Fruit fly (Drosophila melanogaster) whole organism, adult: Measurements from ENCODE around the gene Syp.
A peak's percentile ranks its signal among the peaks of the same experiment; 100 is the strongest.

Experiments used
- CG11617 ChIP-seq: fragments of 200-800 bp; sonication (Bioruptor generic); optimal IDR thresholded peaks from 2 replicates; lab custom pipeline; 2017; ENCODE audit warnings: mild to moderate bottlenecking, missing biosample characterization, missing genetic modification reagents, missing genetic modification characterization
- CG12768 ChIP-seq: fragments of 200-800 bp; sonication (Bioruptor generic); optimal IDR thresholded peaks from 2 replicates; lab custom pipeline; 2017; ENCODE audit warnings: missing biosample characterization, missing genetic modification characterization, mild to moderate bottlenecking, moderate library complexity, missing genetic modification reagents
- CG14711 ChIP-seq: fragments of 200-800 bp; sonication (Bioruptor generic); optimal IDR thresholded peaks from 2 replicates; lab custom pipeline; 2018; ENCODE audit warnings: missing biosample characterization, mild to moderate bottlenecking, missing genetic modification characterization, moderate library complexity
- CG1620 ChIP-seq: fragments of 200-800 bp; sonication (Bioruptor generic); optimal IDR thresholded peaks from 2 replicates; lab custom pipeline; 2016; ENCODE audit warnings: missing biosample characterization, missing genetic modification characterization
- CG33017 ChIP-seq: fragments of 200-800 bp; sonication (Bioruptor generic); optimal IDR thresholded peaks from 2 replicates; lab custom pipeline; 2018; ENCODE audit warnings: missing biosample characterization, mild to moderate bottlenecking, missing genetic modification characterization, moderate library complexity
- CG5204 ChIP-seq: fragments of 200-800 bp; sonication (Bioruptor generic); optimal IDR thresholded peaks from 2 replicates; lab custom pipeline; 2016; ENCODE audit warnings: missing biosample characterization, missing genetic modification characterization
- CG7045 ChIP-seq: fragments of 200-800 bp; sonication (Bioruptor generic); optimal IDR thresholded peaks from 2 replicates; lab custom pipeline; 2017; ENCODE audit warnings: missing biosample characterization, mild to moderate bottlenecking, missing genetic modification characterization
- CG7101 ChIP-seq: fragments of 200-800 bp; sonication (Bioruptor generic); optimal IDR thresholded peaks from 2 replicates; lab custom pipeline; 2018; ENCODE audit warnings: missing biosample characterization, mild to moderate bottlenecking, missing genetic modification characterization, moderate library complexity
- Clk ChIP-seq: fragments of 200-800 bp; sonication (Bioruptor generic); optimal IDR thresholded peaks from 2 replicates; lab custom pipeline; 2017; ENCODE audit warnings: missing biosample characterization, missing genetic modification characterization
- Crg-1 ChIP-seq: fragments of 200-800 bp; sonication (Bioruptor generic); optimal IDR thresholded peaks from 2 replicates; lab custom pipeline; 2016; ENCODE audit warnings: missing biosample characterization, missing genetic modification characterization
- Hr96 ChIP-seq: fragments of 200-800 bp; sonication (Bioruptor generic); optimal IDR thresholded peaks from 2 replicates; lab custom pipeline; 2016; ENCODE audit warnings: missing biosample characterization, missing genetic modification characterization
- Mnt ChIP-seq: fragments of 200-800 bp; sonication (Bioruptor generic); optimal IDR thresholded peaks from 2 replicates; lab custom pipeline; 2016; ENCODE audit warnings: missing biosample characterization, mild to moderate bottlenecking, missing genetic modification characterization
- bab1 ChIP-seq: fragments of 200-800 bp; sonication (Bioruptor generic); optimal IDR thresholded peaks from 3 replicates; lab custom pipeline; 2019; ENCODE audit warnings: missing biosample characterization, mild to moderate bottlenecking, missing genetic modification characterization, moderate library complexity
- cic ChIP-seq: fragments of 200-800 bp; sonication (Bioruptor generic); optimal IDR thresholded peaks from 2 replicates; lab custom pipeline; 2017; ENCODE audit warnings: missing biosample characterization, mild to moderate bottlenecking, missing genetic modification characterization, moderate library complexity
- cnc ChIP-seq, 2 experiments: fragments of >200 bp; optimal IDR thresholded peaks; 2 replicates each; lab custom pipeline; 2017
- kay ChIP-seq: fragments of 200-800 bp; sonication (Bioruptor generic); peaks from one replicate; lab custom pipeline; 2016; ENCODE audit warnings: missing biosample characterization, missing genetic modification characterization, borderline replicate concordance
- ovo ChIP-seq: fragments of 200-800 bp; sonication (Bioruptor generic); optimal IDR thresholded peaks from 2 replicates; lab custom pipeline; 2016; ENCODE audit warnings: missing biosample characterization, missing genetic modification characterization
- pad ChIP-seq: fragments of 200-800 bp; sonication (Bioruptor generic); optimal IDR thresholded peaks from 3 replicates; lab custom pipeline; 2017; ENCODE audit warnings: missing biosample characterization, missing genetic modification characterization, mild to moderate bottlenecking, moderate library complexity, missing genetic modification reagents
- tj ChIP-seq: fragments of 200-800 bp; sonication (Bioruptor generic); optimal IDR thresholded peaks from 3 replicates; lab custom pipeline; 2017; ENCODE audit warnings: missing biosample characterization, mild to moderate bottlenecking, missing genetic modification characterization, moderate library complexity
- toe ChIP-seq: fragments of 200-800 bp; sonication (Bioruptor generic); optimal IDR thresholded peaks from 2 replicates; lab custom pipeline; 2016; ENCODE audit warnings: missing biosample characterization, missing genetic modification characterization

Gene Syp

DNA sequence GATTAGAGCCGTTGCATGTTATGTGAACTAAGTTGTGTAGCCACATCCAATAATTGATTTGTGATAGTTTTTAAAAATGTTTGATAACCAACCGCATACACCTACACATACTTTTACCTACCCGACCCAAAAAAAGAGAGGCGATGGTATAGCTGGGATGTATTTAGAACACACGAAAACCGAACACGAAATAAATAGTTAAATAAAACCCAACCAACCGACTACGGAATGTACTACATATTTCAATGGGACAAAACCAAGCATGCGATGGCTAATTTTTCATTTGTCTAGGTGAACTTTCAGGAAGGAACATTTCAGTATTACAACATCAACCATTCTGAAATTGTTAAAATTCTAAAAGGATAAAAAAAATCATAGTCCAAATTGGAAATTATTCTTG lies at the start of gene Syp:
Gene Syp, plus strand, starts transcription at position 301 of the 400 bp plus-strand sequence.
- TF ChIP-seq CG33017 (tag; lab: Kevin White, UChicago), result no peak
- no peak for TF ChIP-seq toe (GFP tag; lab: Kevin White, UChicago)
- no peak for TF ChIP-seq kay (GFP tag; lab: Kevin White, UChicago)
- no peak for TF ChIP-seq Mnt (GFP tag; lab: Kevin White, UChicago)

DNA sequence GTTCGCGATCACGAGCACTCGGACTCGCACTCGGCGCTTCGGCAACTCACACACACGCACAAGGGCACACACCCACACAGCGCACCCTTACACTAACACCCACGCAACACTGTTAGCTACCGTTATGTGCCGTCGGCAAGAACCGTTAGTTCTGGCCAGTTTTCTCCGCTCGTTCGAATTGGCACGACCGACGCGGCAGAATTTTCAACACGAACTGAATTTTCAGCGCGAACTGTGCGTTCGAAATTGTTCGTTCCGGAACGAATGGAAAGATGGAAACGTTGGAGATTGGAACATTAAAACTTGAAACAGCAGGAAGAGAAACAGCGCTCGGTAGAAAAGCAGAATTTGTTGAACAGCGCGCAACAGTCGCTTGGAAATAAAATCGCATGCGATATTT lies 42.2 kb upstream of the Syp start, which contains the start of gene Oamb:
Gene Oamb, minus strand, starts transcription at position 218 of the 400 bp plus-strand sequence.
- no peak for TF ChIP-seq Clk
- TF ChIP-seq ovo (GFP tag; lab: Kevin White, UChicago), result peak; percentile 69
- no peak for TF ChIP-seq CG33017 (tag; lab: Kevin White, UChicago)
- TF ChIP-seq CG7101 (tag; lab: Kevin White, UChicago), result no peak
- no peak for TF ChIP-seq cnc (optimal IDR thresholded peaks at IDR 0.05; lab: Kevin White, UChicago)
- TF ChIP-seq bab1 (GFP tag; lab: Kevin White, UChicago), result no peak
- no peak for TF ChIP-seq CG5204
- TF ChIP-seq cic (GFP tag; lab: Kevin White, UChicago), result no peak

DNA sequence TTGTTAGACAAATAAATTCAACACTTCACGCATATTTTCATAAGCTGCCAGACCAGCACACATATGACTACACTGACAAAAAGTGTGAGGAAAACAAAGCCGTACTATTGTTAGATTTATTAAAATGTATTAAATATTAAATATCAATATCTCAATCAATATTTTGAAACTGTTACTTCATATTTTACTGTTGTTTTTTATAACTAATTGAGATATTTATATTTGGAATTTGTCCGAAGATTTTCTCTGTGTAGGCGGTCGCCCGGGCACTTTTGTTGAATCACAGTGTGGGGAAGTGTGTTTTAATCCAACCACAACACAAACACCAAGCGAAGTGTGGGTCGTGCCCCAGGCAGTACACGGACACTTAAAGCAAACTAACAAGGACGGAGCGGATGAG lies 37.2 kb upstream of the Syp start:
- TF ChIP-seq bab1 (GFP tag; lab: Kevin White, UChicago) (no peak), Clk (no peak)

DNA sequence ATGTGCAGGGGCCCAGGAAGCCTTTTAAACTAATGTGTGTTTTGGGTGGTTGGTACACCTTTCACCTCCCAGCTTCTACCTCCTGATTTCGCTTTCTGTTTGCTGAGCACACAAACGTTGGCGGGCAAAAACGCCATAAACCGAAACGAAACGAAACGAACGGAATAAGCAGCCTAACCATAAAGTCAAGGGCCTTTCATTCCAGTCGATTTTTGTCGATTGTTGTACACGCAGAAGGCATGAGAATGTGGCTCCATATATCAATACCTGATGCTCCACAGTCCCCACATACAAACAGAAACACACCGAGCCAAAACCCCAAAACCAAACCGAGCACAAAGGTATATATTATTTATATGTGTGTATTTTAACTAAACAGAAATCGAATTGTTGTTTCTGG lies 33.0 kb upstream of the Syp start:
- no peak for TF ChIP-seq tj (GFP tag; lab: Kevin White, UChicago)
- no peak for TF ChIP-seq ovo (GFP tag; lab: Kevin White, UChicago)
- TF ChIP-seq CG5204, result no peak
- no peak for TF ChIP-seq CG11617 (GFP tag; lab: Kevin White, UChicago)
- no peak for TF ChIP-seq Mnt (GFP tag; lab: Kevin White, UChicago)
- TF ChIP-seq Clk, result no peak

DNA sequence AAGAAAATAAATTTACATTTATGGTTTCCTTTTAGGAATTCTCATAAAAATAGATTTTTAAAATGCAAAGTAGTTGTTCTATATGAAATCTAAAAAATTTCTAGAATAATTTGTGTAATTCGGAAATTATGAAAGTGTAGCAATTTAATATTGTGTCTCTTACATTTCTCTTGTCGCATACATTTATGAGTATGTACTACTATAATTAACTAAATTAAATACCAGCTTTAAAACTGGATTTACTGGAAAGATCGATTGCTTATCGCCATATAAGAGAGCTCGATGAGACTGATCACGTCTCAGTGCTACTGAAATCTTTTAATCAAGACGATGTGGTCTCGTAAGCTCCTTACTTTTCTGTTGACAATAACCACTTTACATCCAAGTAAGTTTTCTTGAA lies 25.2 kb upstream of the Syp start, which contains the start of gene CG31205:
Gene CG31205, plus strand, starts transcription at position 301 of the 400 bp plus-strand sequence.
- TF ChIP-seq bab1 (GFP tag; lab: Kevin White, UChicago) (no peak), CG11617 (GFP tag; lab: Kevin White, UChicago) (no peak), tj (GFP tag; lab: Kevin White, UChicago) (no peak), CG5204 (no peak), CG12768 (GFP tag; lab: Kevin White, UChicago) (no peak), CG7045 (no peak), CG7101 (tag; lab: Kevin White, UChicago) (no peak), CG1620 (GFP tag; lab: Kevin White, UChicago) (no peak), ovo (GFP tag; lab: Kevin White, UChicago) (no peak), Crg-1 (GFP tag; lab: Kevin White, UChicago) (no peak)

DNA sequence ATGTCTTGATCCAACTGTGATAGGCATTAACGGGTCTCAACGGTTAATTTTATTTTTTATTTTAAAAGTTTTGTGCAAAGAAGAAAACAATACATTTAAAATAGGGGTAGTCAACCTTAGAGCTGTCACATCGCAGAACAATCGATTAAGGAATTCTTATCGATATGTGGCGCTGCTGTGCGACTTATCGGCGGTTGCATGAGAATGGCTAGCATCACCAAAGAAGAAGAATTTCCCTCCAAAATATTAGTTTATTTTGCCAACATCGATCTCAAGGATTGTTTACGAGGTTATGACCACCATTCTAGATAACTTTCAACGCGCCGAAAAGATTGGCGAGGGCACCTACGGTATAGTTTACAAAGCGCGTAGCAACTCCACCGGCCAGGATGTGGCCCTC lies 21.1 kb upstream of the Syp start, which contains the start of gene Cdk2:
Gene Cdk2, plus strand, starts transcription at position 219 of the 400 bp plus-strand sequence.
- TF ChIP-seq bab1 (GFP tag; lab: Kevin White, UChicago) (peak; percentile 34), cic (GFP tag; lab: Kevin White, UChicago) (no peak)

DNA sequence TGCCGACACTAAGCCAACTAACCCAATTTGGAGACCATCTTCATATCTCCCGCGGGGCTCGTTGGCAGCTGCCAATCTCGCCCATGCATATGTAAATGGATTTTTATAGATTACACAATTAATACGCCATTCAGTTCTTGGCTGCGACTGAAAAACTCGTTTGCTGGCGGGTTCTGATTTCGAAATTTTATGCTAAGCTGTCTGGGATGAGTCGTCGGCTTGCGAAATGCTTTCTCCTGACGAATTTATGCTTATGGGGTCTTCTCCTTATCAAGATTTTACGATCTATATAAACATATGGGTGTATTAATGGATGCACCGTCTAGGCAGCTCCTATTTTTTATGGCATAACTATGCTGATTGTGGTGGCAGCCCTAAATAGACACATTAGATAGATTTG lies 17.5 kb upstream of the Syp start, which contains the start of gene CG17267:
Gene CG17267, minus strand, starts transcription at position 101 of the 400 bp plus-strand sequence.
- TF ChIP-seq CG12768 (GFP tag; lab: Kevin White, UChicago), result no peak
- TF ChIP-seq ovo (GFP tag; lab: Kevin White, UChicago), result no peak
- TF ChIP-seq bab1 (GFP tag; lab: Kevin White, UChicago), result no peak
- no peak for TF ChIP-seq Crg-1 (GFP tag; lab: Kevin White, UChicago)
- no peak for TF ChIP-seq Mnt (GFP tag; lab: Kevin White, UChicago)
- TF ChIP-seq CG33017 (tag; lab: Kevin White, UChicago), result no peak
- no peak for TF ChIP-seq CG14711 (tag; lab: Kevin White, UChicago)
- no peak for TF ChIP-seq Hr96 (GFP tag; lab: Kevin White, UChicago)
- no peak for TF ChIP-seq cic (GFP tag; lab: Kevin White, UChicago)
- no peak for TF ChIP-seq CG11617 (GFP tag; lab: Kevin White, UChicago)
- TF ChIP-seq kay (GFP tag; lab: Kevin White, UChicago), result no peak
- no peak for TF ChIP-seq cnc (optimal IDR thresholded peaks at IDR 0.05; lab: Kevin White, UChicago)

DNA sequence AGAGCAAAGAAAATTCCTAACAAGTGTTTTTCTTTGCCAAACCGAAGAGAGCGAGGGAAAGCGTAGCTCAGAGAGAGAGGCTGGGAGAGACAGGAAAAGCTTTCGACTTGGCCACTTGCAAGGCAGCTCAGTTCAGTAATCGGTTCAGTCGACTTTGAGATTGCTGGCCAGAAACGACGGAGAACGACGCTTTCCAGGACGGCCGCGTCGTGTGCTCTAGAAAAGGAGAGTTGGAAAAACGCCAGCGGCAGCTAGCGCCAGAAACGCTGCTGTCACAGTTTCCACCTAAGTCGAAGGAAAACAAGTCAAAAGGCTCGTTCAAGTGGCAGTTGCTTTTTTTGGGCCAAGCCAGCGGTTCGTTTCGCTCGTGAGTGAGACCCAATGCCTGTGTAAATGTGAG lies 16.6 kb upstream of the Syp start, which contains the start of gene CG42322:
Gene CG42322, plus strand, starts transcription at position 138 of the 400 bp plus-strand sequence.
- TF ChIP-seq CG11617 (GFP tag; lab: Kevin White, UChicago) (no peak), Clk (no peak), Hr96 (GFP tag; lab: Kevin White, UChicago) (no peak), toe (GFP tag; lab: Kevin White, UChicago) (no peak), cic (GFP tag; lab: Kevin White, UChicago) (no peak), CG12768 (GFP tag; lab: Kevin White, UChicago) (no peak), CG7045 (no peak), CG14711 (tag; lab: Kevin White, UChicago) (no peak), tj (GFP tag; lab: Kevin White, UChicago) (no peak), pad (no peak), ovo (GFP tag; lab: Kevin White, UChicago) (no peak), CG1620 (GFP tag; lab: Kevin White, UChicago) (no peak), Crg-1 (GFP tag; lab: Kevin White, UChicago) (no peak), bab1 (GFP tag; lab: Kevin White, UChicago) (no peak), CG33017 (tag; lab: Kevin White, UChicago) (no peak), CG7101 (tag; lab: Kevin White, UChicago) (no peak), CG5204 (no peak), cnc (optimal IDR thresholded peaks at IDR 0.05; lab: Kevin White, UChicago) (no peak)
